Worm (Caenorhabditis elegans) whole organism, late embryonic: ENCODE measurements around the gene T24E12.12.

Experiments used
- F13H6.1 ChIP-seq: sonication (generic microtip); optimal IDR thresholded peaks from 2 replicates; lab custom pipeline; 2016; ENCODE audit warnings: missing genetic modification characterization, missing compliant biosample characterization
- ama-1 ChIP-seq: fragments of 150-350 bp; optimal IDR thresholded peaks from 2 replicates; lab custom pipeline; 2014
- ceh-19 ChIP-seq: fragments of 200-800 bp; sonication (Bioruptor generic); optimal IDR thresholded peaks from 2 replicates; lab custom pipeline; 2018; ENCODE audit warnings: mild to moderate bottlenecking, missing genetic modification characterization, missing compliant biosample characterization
- ceh-24 ChIP-seq: sonication (generic microtip); optimal IDR thresholded peaks from 2 replicates; lab custom pipeline; 2016; ENCODE audit warnings: mild to moderate bottlenecking, missing genetic modification characterization, missing compliant biosample characterization
- dmd-4 ChIP-seq: sonication (generic microtip); optimal IDR thresholded peaks from 2 replicates; lab custom pipeline; 2016; ENCODE audit warnings: borderline replicate concordance, missing genetic modification characterization, missing compliant biosample characterization
- eyg-1 ChIP-seq: sonication (generic microtip); optimal IDR thresholded peaks from 2 replicates; lab custom pipeline; 2016; ENCODE audit warnings: missing genotype, missing genetic modification characterization, missing compliant biosample characterization
- fax-1 ChIP-seq: sonication (generic microtip); optimal IDR thresholded peaks from 2 replicates; lab custom pipeline; 2016; ENCODE audit warnings: missing genotype, missing genetic modification characterization, missing compliant biosample characterization
- gmeb-2 ChIP-seq: sonication (generic microtip); optimal IDR thresholded peaks from 2 replicates; lab custom pipeline; 2016; ENCODE audit warnings: missing genetic modification characterization, inconsistent platforms, missing compliant biosample characterization
- madf-2 ChIP-seq: sonication (generic microtip); optimal IDR thresholded peaks from 2 replicates; lab custom pipeline; 2017; ENCODE audit warnings: missing genetic modification characterization, missing compliant biosample characterization
- nhr-11 ChIP-seq: fragments of 150-350 bp; optimal IDR thresholded peaks from 2 replicates; lab custom pipeline; 2014; ENCODE audit warnings: missing biosample characterization, missing genetic modification characterization
- pat-9 ChIP-seq: fragments of 200-800 bp; sonication (Bioruptor generic); optimal IDR thresholded peaks from 2 replicates; lab custom pipeline; 2018; ENCODE audit warnings: mild to moderate bottlenecking, missing genetic modification characterization, moderate library complexity, missing compliant biosample characterization
- sox-4 ChIP-seq: sonication (generic microtip); optimal IDR thresholded peaks from 2 replicates; lab custom pipeline; 2017; ENCODE audit warnings: mild to moderate bottlenecking, missing genetic modification characterization, inconsistent platforms, missing compliant biosample characterization
- unc-42 ChIP-seq: sonication (generic microtip); optimal IDR thresholded peaks from 2 replicates; lab custom pipeline; 2016; ENCODE audit warnings: missing genotype, missing genetic modification characterization, missing compliant biosample characterization
- unc-55 ChIP-seq: sonication (generic microtip); optimal IDR thresholded peaks from 2 replicates; lab custom pipeline; 2017; ENCODE audit warnings: missing biosample characterization, missing genetic modification reagents, missing genetic modification characterization

ce11 chrII:3779463-3779862 lies 20.4 kb downstream of the T24E12.12 start, which contains the start of gene T24E12.11:
- no peak for TF ChIP-seq sox-4
- no peak for TF ChIP-seq gmeb-2 (tag; lab: Kevin White, UChicago)
- no peak for TF ChIP-seq madf-2 (tag; lab: Kevin White, UChicago)
- TF ChIP-seq unc-42, result no peak
- TF ChIP-seq F13H6.1 (tag; lab: Kevin White, UChicago), result no peak
- no peak for TF ChIP-seq nhr-11 (tag; lab: Kevin White, UChicago)
- TF ChIP-seq eyg-1 (tag; lab: Kevin White, UChicago), result no peak
- TF ChIP-seq ceh-19 (GFP tag; lab: Kevin White, UChicago), result no peak
- TF ChIP-seq unc-55 (GFP tag; lab: Kevin White, UChicago), result no peak
- TF ChIP-seq dmd-4, result no peak
- no peak for TF ChIP-seq ama-1
- no peak for TF ChIP-seq pat-9 (tag; lab: Kevin White, UChicago)
- TF ChIP-seq fax-1 (tag; lab: Kevin White, UChicago), result no peak
- no peak for TF ChIP-seq ceh-24 (tag; lab: Kevin White, UChicago)
